Worm (Caenorhabditis elegans) whole organism, mixed stage, embryonic: ENCODE measurements around the gene cpna-1.

Experiments
- M03D4.4 ChIP-seq: sonication (generic microtip); optimal IDR thresholded peaks from 2 replicates; lab custom pipeline; 2017; ENCODE audit warnings: mild to moderate bottlenecking, missing genetic modification characterization, missing compliant biosample characterization
- blmp-1 ChIP-seq: fragments of 150-350 bp; optimal IDR thresholded peaks from 2 replicates; lab custom pipeline; 2014; ENCODE audit warnings: missing biosample characterization, missing genetic modification characterization
- ceh-39 ChIP-seq: fragments of 150-350 bp; optimal IDR thresholded peaks from 2 replicates; lab custom pipeline; 2014; ENCODE audit warnings: missing biosample characterization, missing genetic modification characterization
- ceh-83 ChIP-seq: fragments of 200-800 bp; sonication (Bioruptor generic); optimal IDR thresholded peaks from 2 replicates; lab custom pipeline; 2018; ENCODE audit warnings: mild to moderate bottlenecking, missing genetic modification characterization, missing compliant biosample characterization
- ces-1 ChIP-seq: fragments of 150-350 bp; optimal IDR thresholded peaks from 2 replicates; lab custom pipeline; 2014; ENCODE audit warnings: missing biosample characterization, missing genetic modification reagents, missing genetic modification characterization
- drap-1 ChIP-seq: fragments of 200-800 bp; sonication (Bioruptor generic); optimal IDR thresholded peaks from 3 replicates; lab custom pipeline; 2018; ENCODE audit warnings: mild to moderate bottlenecking, missing genetic modification characterization, missing compliant biosample characterization
- elt-1 ChIP-seq: sonication (generic microtip); optimal IDR thresholded peaks from 2 replicates; lab custom pipeline; 2017; ENCODE audit warnings: missing genetic modification characterization, mild to moderate bottlenecking, missing compliant biosample characterization, antibody characterized with exemption, moderate library complexity, borderline replicate concordance; ENCODE audit not compliant: insufficient read depth
- ham-2 ChIP-seq: fragments of 200-800 bp; sonication (Bioruptor generic); optimal IDR thresholded peaks from 2 replicates; lab custom pipeline; 2018; ENCODE audit warnings: mild to moderate bottlenecking, missing genetic modification characterization, missing compliant biosample characterization
- lin-13 ChIP-seq: fragments of 150-350 bp; optimal IDR thresholded peaks from 2 replicates; lab custom pipeline; 2014; ENCODE audit warnings: missing biosample characterization, missing genetic modification characterization
- lin-32 ChIP-seq: fragments of 200-800 bp; sonication (Bioruptor generic); optimal IDR thresholded peaks from 2 replicates; lab custom pipeline; 2018; ENCODE audit warnings: mild to moderate bottlenecking, missing genetic modification characterization, missing compliant biosample characterization
- lsy-2 ChIP-seq: fragments of 150-350 bp; optimal IDR thresholded peaks from 2 replicates; lab custom pipeline; 2014; ENCODE audit warnings: missing biosample characterization, missing genetic modification characterization
- mab-5 ChIP-seq: fragments of 150-350 bp; optimal IDR thresholded peaks from 2 replicates; lab custom pipeline; 2014; ENCODE audit warnings: missing biosample characterization, missing genetic modification characterization
- mep-1 ChIP-seq: fragments of 150-350 bp; optimal IDR thresholded peaks from 2 replicates; lab custom pipeline; 2017; ENCODE audit warnings: missing biosample characterization, missing genetic modification reagents, missing genetic modification characterization, inconsistent platforms
- nhr-2 ChIP-seq: fragments of 150-350 bp; optimal IDR thresholded peaks from 2 replicates; lab custom pipeline; 2014; ENCODE audit warnings: missing biosample characterization, missing genetic modification characterization
- nhr-76 ChIP-seq: sonication (generic microtip); optimal IDR thresholded peaks from 2 replicates; lab custom pipeline; 2017; ENCODE audit warnings: missing biosample characterization, missing genetic modification characterization
- sem-2 ChIP-seq: fragments of 200-800 bp; sonication (Bioruptor generic); optimal IDR thresholded peaks from 2 replicates; lab custom pipeline; 2018; ENCODE audit warnings: mild to moderate bottlenecking, missing genetic modification characterization, missing compliant biosample characterization
- snpc-4 ChIP-seq: fragments of 150-350 bp; optimal IDR thresholded peaks from 2 replicates; lab custom pipeline; 2014; ENCODE audit warnings: missing biosample characterization, missing genetic modification characterization
- sptf-1 ChIP-seq: sonication (generic microtip); optimal IDR thresholded peaks from 2 replicates; lab custom pipeline; 2017; ENCODE audit warnings: mild to moderate bottlenecking, missing genetic modification characterization, moderate library complexity, missing compliant biosample characterization
- tbx-8 ChIP-seq: fragments of 200-800 bp; sonication (Bioruptor generic); optimal IDR thresholded peaks from 2 replicates; lab custom pipeline; 2018; ENCODE audit warnings: mild to moderate bottlenecking, missing genetic modification characterization, moderate library complexity, missing compliant biosample characterization
- unc-120 ChIP-seq: sonication (generic microtip); optimal IDR thresholded peaks from 2 replicates; lab custom pipeline; 2017; ENCODE audit warnings: missing genetic modification characterization, missing compliant biosample characterization; ENCODE audit not compliant: poor library complexity, severe bottlenecking
- unc-39 ChIP-seq: fragments of 150-350 bp; optimal IDR thresholded peaks from 2 replicates; lab custom pipeline; 2014; ENCODE audit warnings: missing biosample characterization, missing genetic modification characterization
- unc-62 ChIP-seq: fragments of 150-350 bp; optimal IDR thresholded peaks from 2 replicates; lab custom pipeline; 2014; ENCODE audit warnings: missing biosample characterization, missing genetic modification reagents, missing genetic modification characterization
- zip-8 ChIP-seq: fragments of 150-350 bp; optimal IDR thresholded peaks from 2 replicates; lab custom pipeline; 2014; ENCODE audit warnings: missing biosample characterization, missing genetic modification characterization
- ztf-11 ChIP-seq: fragments of 150-350 bp; optimal IDR thresholded peaks from 2 replicates; lab custom pipeline; 2014; ENCODE audit warnings: missing biosample characterization, missing genetic modification characterization

Gene cpna-1

ce11 chrII:4186364-4186763 is at the start of gene cpna-1:
TSS of gene cpna-1 (plus strand) at chrII:4186664.
- TF ChIP-seq unc-39 (no peak), lin-32 (GFP tag; lab: Kevin White, UChicago) (no peak), mep-1 (tag; lab: Kevin White, UChicago) (no peak)

- TF ChIP-seq ces-1 (no peak), mab-5 (no peak), nhr-76 (tag; lab: Kevin White, UChicago) (no peak), nhr-2 (no peak), tbx-8 (GFP tag; lab: Kevin White, UChicago) (no peak), blmp-1 (tag; lab: Kevin White, UChicago) (no peak), unc-62 (GFP tag; lab: Kevin White, UChicago) (no peak), zip-8 (tag; lab: Kevin White, UChicago) (no peak), lsy-2 (tag; lab: Kevin White, UChicago) (no peak), ceh-39 (tag; lab: Kevin White, UChicago) (no peak), unc-120 (tag; lab: Kevin White, UChicago) (no peak), drap-1 (no peak)
These were observed 40.4 kb upstream of the cpna-1 start, which contains the start of gene F56D3.1 for ce11 chrII:4146039-4146438. TSS of gene F56D3.1 (plus strand) at chrII:4146339.

ce11 chrII:4150211-4150610 is 36.3 kb upstream of the cpna-1 start:
- TF ChIP-seq M03D4.4 (tag; lab: Kevin White, UChicago), result no peak

ce11 chrII:4151499-4152132 is 34.8 kb upstream of the cpna-1 start:
- TF ChIP-seq ztf-11 (tag; lab: Kevin White, UChicago), result no peak
- TF ChIP-seq elt-1, result peak; percentile 69

ce11 chrII:4152864-4153263 is 33.6 kb upstream of the cpna-1 start:
- no peak for TF ChIP-seq ham-2 (GFP tag; lab: Kevin White, UChicago)
- peak; percentile 54 for TF ChIP-seq ceh-83
- TF ChIP-seq, all 35 proteins: peak for 1

- peak; percentile 83 for TF ChIP-seq ham-2 (GFP tag; lab: Kevin White, UChicago)
- no peak for TF ChIP-seq lin-13 (tag; lab: Kevin White, UChicago)
- TF ChIP-seq blmp-1 (tag; lab: Kevin White, UChicago), result no peak
- TF ChIP-seq sem-2 (GFP tag; lab: Kevin White, UChicago), result no peak
These were observed 31.2 kb upstream of the cpna-1 start, which contains the start of gene R03H10.2 for ce11 chrII:4155112-4155823. TSS of gene R03H10.2 (plus strand) at chrII:4155773.

- TF ChIP-seq sem-2 (GFP tag; lab: Kevin White, UChicago) (no peak), snpc-4 (tag; lab: Kevin White, UChicago) (no peak), lin-32 (GFP tag; lab: Kevin White, UChicago) (no peak), mep-1 (tag; lab: Kevin White, UChicago) (no peak), ztf-11 (tag; lab: Kevin White, UChicago) (no peak), nhr-76 (tag; lab: Kevin White, UChicago) (no peak), ceh-39 (tag; lab: Kevin White, UChicago) (no peak), unc-120 (tag; lab: Kevin White, UChicago) (no peak), zip-8 (tag; lab: Kevin White, UChicago) (no peak), tbx-8 (GFP tag; lab: Kevin White, UChicago) (no peak), mab-5 (no peak), drap-1 (no peak), ham-2 (GFP tag; lab: Kevin White, UChicago) (no peak), unc-39 (no peak)
These were observed 28.6 kb upstream of the cpna-1 start for ce11 chrII:4157817-4158216.

ce11 chrII:4159570-4159969 is 26.9 kb upstream of the cpna-1 start:
- TF ChIP-seq mep-1 (tag; lab: Kevin White, UChicago) (no peak), unc-39 (no peak), ces-1 (no peak), snpc-4 (tag; lab: Kevin White, UChicago) (no peak), sptf-1 (tag; lab: Kevin White, UChicago) (no peak), lin-13 (tag; lab: Kevin White, UChicago) (no peak)
